Worm (Caenorhabditis elegans) whole organism, midembryonic: ENCODE results near the gene Y62H9A.13.

Experiments used
- T22C8.4 ChIP-seq: fragments of 200-800 bp; sonication (Bioruptor generic); IDR thresholded peaks from 2 replicates; pipeline ENCODE4 v1.3.6; 2022; ENCODE audit warnings: missing genetic modification characterization, missing compliant biosample characterization
- cog-1 ChIP-seq: sonication (generic microtip); optimal IDR thresholded peaks from 2 replicates; lab custom pipeline; 2016; ENCODE audit warnings: missing genetic modification characterization, missing compliant biosample characterization
- flt-1 ChIP-seq: fragments of 200-800 bp; sonication (Bioruptor generic); IDR thresholded peaks from 2 replicates; pipeline ENCODE4 v1.3.6; 2022; ENCODE audit warnings: missing genetic modification characterization, missing compliant biosample characterization
- klf-2 ChIP-seq: fragments of 200-800 bp; sonication (Bioruptor generic); conservative IDR thresholded peaks from 2 replicates; pipeline ENCODE4 v1.3.6; 2022; ENCODE audit warnings: missing genetic modification reagents, missing genetic modification characterization, missing compliant biosample characterization
- med-1 ChIP-seq: sonication (generic microtip); optimal IDR thresholded peaks from 2 replicates; lab custom pipeline; 2017; ENCODE audit warnings: missing genetic modification characterization, mild to moderate bottlenecking, missing compliant biosample characterization, antibody characterized with exemption, missing genetic modification reagents; ENCODE audit not compliant: insufficient read depth
- ref-1 ChIP-seq: fragments of 200-800 bp; sonication (Bioruptor generic); conservative IDR thresholded peaks from 2 replicates; pipeline ENCODE4 v1.3.6; 2022; ENCODE audit warnings: missing genetic modification reagents, missing genetic modification characterization, missing compliant biosample characterization
- tab-1 ChIP-seq: fragments of 200-800 bp; sonication (Bioruptor generic); IDR thresholded peaks from 2 replicates; pipeline ENCODE4 v1.3.6; 2022; ENCODE audit warnings: missing genetic modification characterization, missing compliant biosample characterization
- ztf-23 ChIP-seq: fragments of 200-800 bp; sonication (Bioruptor generic); IDR thresholded peaks from 2 replicates; pipeline ENCODE4 v1.3.6; 2022; ENCODE audit warnings: missing genetic modification reagents, missing genetic modification characterization, missing compliant biosample characterization
- ztf-29 ChIP-seq: fragments of 200-800 bp; sonication (Bioruptor generic); IDR thresholded peaks from 2 replicates; pipeline ENCODE4 v1.3.6; 2022; ENCODE audit warnings: missing genetic modification reagents, missing genetic modification characterization, missing compliant biosample characterization

DNA sequence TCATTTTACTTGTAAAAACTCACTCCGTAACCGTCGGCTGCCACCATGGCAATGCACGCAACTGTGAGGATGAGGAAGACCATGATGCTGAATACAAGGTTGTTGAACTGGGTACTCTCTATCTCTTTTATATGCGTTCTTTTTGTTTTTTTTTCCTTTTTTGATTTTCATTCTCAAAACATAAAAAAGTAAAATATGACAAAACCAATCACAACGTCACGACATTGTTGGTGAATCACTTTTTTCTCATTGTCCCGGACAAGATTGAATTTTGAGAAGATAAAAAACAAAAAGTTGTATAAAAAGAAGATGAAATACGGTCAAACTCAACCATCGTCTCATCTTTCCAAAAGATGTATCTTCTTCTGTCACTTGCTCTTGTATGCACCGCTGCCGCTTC, 34.0 kb upstream of the Y62H9A.13 start, which contains the start of the genes Y62H9A.5 and ule-5:
- TF ChIP-seq ztf-23 (no peak), flt-1 (no peak), tab-1 (no peak), cog-1 (tag; lab: Kevin White, UChicago) (no peak), klf-2 (GFP tag; lab: Robert Waterston, UW) (no peak), ref-1 (GFP tag; lab: Robert Waterston, UW) (no peak), ztf-29 (no peak), T22C8.4 (GFP tag; lab: Robert Waterston, UW) (no peak), med-1 (GFP tag; lab: Kevin White, UChicago) (no peak)
